Fruit fly (Drosophila melanogaster): ENCODE measurements around the gene CG3473.

Gene CG3473

dm6 chr2L:14546629-14547366 is 16.7 kb downstream of the CG3473 start (continued):
- TF ChIP-seq CG11695 (GFP tag; IDR thresholded peaks at IDR 0.05), result peak; percentile 84
- peak; percentile 84 for TF ChIP-seq CG13775 (GFP tag; optimal IDR thresholded peaks at IDR 0.05)
- peak; percentile 91 for TF ChIP-seq CG9727 (GFP tag; optimal IDR thresholded peaks at IDR 0.05)
- peak; percentile 69 for TF ChIP-seq cwo (GFP tag; optimal IDR thresholded peaks at IDR 0.05)
- peak; percentile 29 for TF ChIP-seq Myb (GFP tag; optimal IDR thresholded peaks at IDR 0.05)
- peak in 1 of 2 experiments; percentile 87 for TF ChIP-seq Hr78 (GFP tag; optimal IDR thresholded peaks at IDR 0.05)
- TF ChIP-seq scrt (GFP tag; optimal IDR thresholded peaks at IDR 0.05), result peak; percentile 66
- TF ChIP-seq CG6654 (GFP tag; optimal IDR thresholded peaks at IDR 0.05), result peak; percentile 68
- no peak for TF ChIP-seq H15 (GFP tag; IDR thresholded peaks at IDR 0.05)
- TF ChIP-seq Ssrp (tag; optimal IDR thresholded peaks at IDR 0.05), result peak; percentile 94
- no peak for TF ChIP-seq zfh2 (GFP tag; optimal IDR thresholded peaks at IDR 0.05)
- TF ChIP-seq CoRest (tag; optimal IDR thresholded peaks at IDR 0.05), result peak; percentile 93
- peak; percentile 50 for TF ChIP-seq CG34422 (GFP tag; IDR thresholded peaks at IDR 0.05)
- TF ChIP-seq disco-r (GFP tag; optimal IDR thresholded peaks at IDR 0.05), result peak; percentile 67
- peak; percentile 64 for TF ChIP-seq CG3065 (GFP tag; optimal IDR thresholded peaks at IDR 0.05)
- peak; percentile 72; the same call in 2 of the 3 replicates for TF ChIP-seq CG3726 (GFP tag; IDR thresholded peaks at IDR 0.05)
- no peak for TF ChIP-seq br (optimal IDR thresholded peaks at IDR 0.05)
- no peak for TF ChIP-seq B-H2 (GFP tag; optimal IDR thresholded peaks at IDR 0.05)
- TF ChIP-seq CG11560 (tag; IDR thresholded peaks at IDR 0.05), result peak; percentile 56; the same call in 1 of the 3 replicates
- TF ChIP-seq crp (GFP tag; optimal IDR thresholded peaks at IDR 0.05), result peak in 1 of 2 experiments; percentile 38
- peak; percentile 32; the same call in 1 of the 2 replicates for TF ChIP-seq ap (GFP tag; IDR thresholded peaks at IDR 0.05)
- no peak; the same call in 1 of the 3 replicates for TF ChIP-seq CG2199 (GFP tag; IDR thresholded peaks at IDR 0.05)
- peak; percentile 88 for TF ChIP-seq CG3407 (GFP tag; optimal IDR thresholded peaks at IDR 0.05)
- TF ChIP-seq CG16779 (GFP tag; IDR thresholded peaks at IDR 0.05), result no peak
- TF ChIP-seq CG10366 (GFP tag; IDR thresholded peaks at IDR 0.05), result peak; percentile 75
- no peak for TF ChIP-seq zen2 (GFP tag; IDR thresholded peaks at IDR 0.05; ENCODE audit: partially characterized antibody)
- peak; percentile 33 for TF ChIP-seq MESR4 (GFP tag; optimal IDR thresholded peaks at IDR 0.05)
- TF ChIP-seq tap (tag; optimal IDR thresholded peaks at IDR 0.05), result peak; percentile 91
- TF ChIP-seq unpg (GFP tag; optimal IDR thresholded peaks at IDR 0.05), result peak; percentile 94
- peak; percentile 94 for TF ChIP-seq Six4 (GFP tag; optimal IDR thresholded peaks at IDR 0.05)
- peak; percentile 20 for TF ChIP-seq Dip3 (GFP tag; optimal IDR thresholded peaks at IDR 0.05)
- no peak for TF ChIP-seq bbx (GFP tag; IDR thresholded peaks at IDR 0.05; ENCODE audit: partially characterized antibody)
- TF ChIP-seq Atf-2 (GFP tag; optimal IDR thresholded peaks at IDR 0.05), result peak; percentile 80
- TF ChIP-seq tna (GFP tag; IDR thresholded peaks at IDR 0.05; ENCODE audit: partially characterized antibody), result no peak
- TF ChIP-seq CG13894 (tag; optimal IDR thresholded peaks at IDR 0.05), result no peak
- TF ChIP-seq CG17912 (GFP tag; optimal IDR thresholded peaks at IDR 0.05), result peak; percentile 28
- TF ChIP-seq CG15696 (tag; optimal IDR thresholded peaks at IDR 0.05), result peak; percentile 88
- TF ChIP-seq CG32532 (GFP tag; IDR thresholded peaks at IDR 0.05), result no peak
- TF ChIP-seq Meics (GFP tag; optimal IDR thresholded peaks at IDR 0.05), result peak; percentile 66
- peak; percentile 62 for TF ChIP-seq dm (GFP tag; optimal IDR thresholded peaks at IDR 0.05)
- TF ChIP-seq CG9932 (GFP tag; IDR thresholded peaks at IDR 0.05), result no peak
- TF ChIP-seq CG43689 (GFP tag; IDR thresholded peaks at IDR 0.05), result 0 out of 2 replicates have a peak, but pooled peaks have one; percentile 26
- TF ChIP-seq CG5245 (GFP tag; optimal IDR thresholded peaks at IDR 0.05), result peak; percentile 78
- TF ChIP-seq CG2712 (tag; optimal IDR thresholded peaks at IDR 0.05), result peak; percentile 97
- peak; percentile 93 for TF ChIP-seq CG17361 (GFP tag; IDR thresholded peaks at IDR 0.05)
- TF ChIP-seq Lim3 (GFP tag; IDR thresholded peaks at IDR 0.05), result peak; percentile 55; the same call in 1 of the 2 replicates
- TF ChIP-seq jigr1 (GFP tag; IDR thresholded peaks at IDR 0.05), result peak; percentile 74; the same call in 2 of the 3 replicates
- no peak for TF ChIP-seq gt (GFP tag; IDR thresholded peaks at IDR 0.05)
- TF ChIP-seq Asciz (GFP tag; optimal IDR thresholded peaks at IDR 0.05), result peak; percentile 87

All from whole organism, embryonic.